Fruit fly (Drosophila melanogaster): ENCODE measurements around the gene RpL36A.

Gene RpL36A

dm6 chr2L:8082692-8083412, 40.1 kb upstream of the RpL36A start, which contains the start of gene Mcr (continued):
- TF ChIP-seq knrl (GFP tag; IDR thresholded peaks at IDR 0.05; ENCODE audit: partially characterized antibody) (peak; percentile 48; the same call in 1 of the 3 replicates), CG4360 (GFP tag; IDR thresholded peaks at IDR 0.05) (peak; percentile 68), disco-r (GFP tag; optimal IDR thresholded peaks at IDR 0.05) (no peak), ttk (GFP tag; IDR thresholded peaks at IDR 0.05) (no peak), Meics (GFP tag; optimal IDR thresholded peaks at IDR 0.05) (no peak), Oaz (GFP tag; IDR thresholded peaks at IDR 0.05) (no peak), Mes4 (GFP tag; optimal IDR thresholded peaks at IDR 0.05) (no peak), Bteb2 (GFP tag; optimal IDR thresholded peaks at IDR 0.05) (no peak), CG1832 (GFP tag; optimal IDR thresholded peaks at IDR 0.05) (no peak), sqz (GFP tag; optimal IDR thresholded peaks at IDR 0.05) (no peak), CG17912 (GFP tag; optimal IDR thresholded peaks at IDR 0.05) (no peak), dysf (GFP tag; IDR thresholded peaks at IDR 0.05) (no peak), Fer3 (tag; optimal IDR thresholded peaks at IDR 0.05) (no peak), dan (GFP tag; IDR thresholded peaks at IDR 0.05) (no peak), sens (GFP tag) (peak; percentile 28), CG2199 (GFP tag; IDR thresholded peaks at IDR 0.05) (no peak), seq (GFP tag; IDR thresholded peaks at IDR 0.05) (peak; percentile 15; the same call in 1 of the 2 replicates), onecut (GFP tag; IDR thresholded peaks at IDR 0.05) (no peak), nerfin-1 (tag; optimal IDR thresholded peaks at IDR 0.05) (peak; percentile 73), twi (tag; optimal IDR thresholded peaks at IDR 0.05) (no peak), jigr1 (GFP tag; IDR thresholded peaks at IDR 0.05) (no peak), tna (GFP tag; IDR thresholded peaks at IDR 0.05; ENCODE audit: partially characterized antibody) (no peak), ATbp (GFP tag; optimal IDR thresholded peaks at IDR 0.05) (no peak), ham (GFP tag; IDR thresholded peaks at IDR 0.05) (no peak), Hmx (GFP tag; optimal IDR thresholded peaks at IDR 0.05) (no peak), CG3163 (GFP tag; optimal IDR thresholded peaks at IDR 0.05) (no peak), Atf3 (GFP tag; optimal IDR thresholded peaks at IDR 0.05) (no peak), gt (GFP tag; IDR thresholded peaks at IDR 0.05) (no peak), ase (GFP tag; IDR thresholded peaks at IDR 0.05) (no peak), hb (GFP tag; IDR thresholded peaks at IDR 0.05; ENCODE audit: partially characterized antibody) (no peak), sisA (GFP tag; IDR thresholded peaks at IDR 0.05) (0 out of 2 replicates have a peak, but pooled peaks have one; percentile 26), schlank (tag; optimal IDR thresholded peaks at IDR 0.05) (no peak), Chrac-16 (GFP tag; optimal IDR thresholded peaks at IDR 0.05) (peak; percentile 9), Dek (tag; optimal IDR thresholded peaks at IDR 0.05) (peak; percentile 14), Drgx (GFP tag; IDR thresholded peaks at IDR 0.05) (peak; percentile 21; the same call in 1 of the 2 replicates), CG6765 (GFP tag; optimal IDR thresholded peaks at IDR 0.05) (no peak), Lpt (GFP tag; optimal IDR thresholded peaks at IDR 0.05) (no peak), C15 (GFP tag; IDR thresholded peaks at IDR 0.05) (no peak), CG11504 (tag; optimal IDR thresholded peaks at IDR 0.05) (peak; percentile 21), NK7.1 (GFP tag; optimal IDR thresholded peaks at IDR 0.05) (peak; percentile 1), B-H2 (GFP tag; optimal IDR thresholded peaks at IDR 0.05) (no peak), CG1792 (GFP tag; optimal IDR thresholded peaks at IDR 0.05) (no peak), bigmax (GFP tag; optimal IDR thresholded peaks at IDR 0.05) (no peak), CG3407 (GFP tag; optimal IDR thresholded peaks at IDR 0.05) (no peak), Dref (GFP tag; IDR thresholded peaks at IDR 0.05) (peak; percentile 39), Ets65A (GFP tag) (peak; percentile 38), CoRest (tag; optimal IDR thresholded peaks at IDR 0.05) (peak; percentile 54), amos (GFP tag; IDR thresholded peaks at IDR 0.05; ENCODE audit: partially characterized antibody) (peak; percentile 67; the same call in 1 of the 2 replicates), ssp (GFP tag; IDR thresholded peaks at IDR 0.05) (peak; percentile 29; the same call in 1 of the 2 replicates), Nf-YA (GFP tag; IDR thresholded peaks at IDR 0.05) (no peak), CG11695 (GFP tag; IDR thresholded peaks at IDR 0.05) (no peak)
